Worm (Caenorhabditis elegans): ENCODE data around the gene vps-8.

- TF ChIP-seq ama-1 (optimal IDR thresholded peaks at IDR 0.05) (no peak), flt-1 (GFP tag; IDR thresholded peaks at IDR 0.05) (no peak), tbx-11 (GFP tag; IDR thresholded peaks at IDR 0.05) (no peak), pes-1 (GFP tag; IDR thresholded peaks at IDR 0.05) (no peak), scrt-1 (GFP tag; IDR thresholded peaks at IDR 0.05) (no peak), tra-4 (tag; optimal IDR thresholded peaks at IDR 0.05) (no peak), hmbx-1 (tag; optimal IDR thresholded peaks at IDR 0.05) (no peak), tbx-37 (GFP tag; conservative IDR thresholded peaks at IDR 0.05) (no peak), aly-1 (tag; optimal IDR thresholded peaks at IDR 0.05) (no peak), B0310.2 (tag; optimal IDR thresholded peaks at IDR 0.05) (no peak)
Measured at ce11 chrIV:12259161-12259870, 16.5 kb downstream of the vps-8 start, which contains the start of gene Y39C12A.9.

Measured in whole organism, early embryonic.